Fruit fly (Drosophila melanogaster) whole organism, prepupa: Measurements from ENCODE around the gene Eig71Ei.

ENCODE experiments used
- Blimp-1 ChIP-seq: fragments of 200-800 bp; sonication (Bioruptor generic); optimal IDR thresholded peaks from 3 replicates; lab custom pipeline; 2017; ENCODE audit warnings: missing biosample characterization, missing genetic modification characterization, mild to moderate bottlenecking, moderate library complexity, missing genetic modification reagents
- CG10631 ChIP-seq: fragments of 200-800 bp; sonication (Bioruptor generic); optimal IDR thresholded peaks from 2 replicates; lab custom pipeline; 2016; ENCODE audit warnings: missing biosample characterization, missing genetic modification characterization
- CG10669 ChIP-seq: fragments of 200-800 bp; sonication (Bioruptor generic); optimal IDR thresholded peaks from 3 replicates; lab custom pipeline; 2018; ENCODE audit warnings: missing biosample characterization, mild to moderate bottlenecking, missing genetic modification characterization, moderate library complexity
- CG11294 ChIP-seq: fragments of 200-800 bp; sonication (Bioruptor generic); IDR thresholded peaks from 2 replicates; pipeline ENCODE4 v1.3.6; 2022; ENCODE audit warnings: missing biosample characterization, missing genetic modification characterization
- CG11762 ChIP-seq: fragments of 200-800 bp; sonication (Bioruptor generic); optimal IDR thresholded peaks from 3 replicates; lab custom pipeline; 2016; ENCODE audit warnings: missing biosample characterization, missing genetic modification characterization; ENCODE audit not compliant: insufficient read depth
- CG11902 ChIP-seq: fragments of 200-800 bp; sonication (Bioruptor generic); optimal IDR thresholded peaks from 3 replicates; lab custom pipeline; 2016; ENCODE audit warnings: missing biosample characterization, missing genetic modification characterization
- CG15336 ChIP-seq: fragments of 200-800 bp; sonication (Bioruptor generic); IDR thresholded peaks from 2 replicates; pipeline ENCODE4 v1.3.6; 2022; ENCODE audit warnings: missing biosample characterization, missing genetic modification characterization
- CG16779 ChIP-seq: fragments of 200-800 bp; sonication (Bioruptor generic); optimal IDR thresholded peaks from 3 replicates; lab custom pipeline; 2017; ENCODE audit warnings: missing biosample characterization, mild to moderate bottlenecking, missing genetic modification characterization
- CG3032 ChIP-seq: fragments of 200-800 bp; optimal IDR thresholded peaks from 2 replicates; lab custom pipeline; 2019; ENCODE audit warnings: missing biosample characterization, mild to moderate bottlenecking, missing genetic modification characterization, moderate library complexity
- CG31627 ChIP-seq: fragments of 200-800 bp; sonication (Bioruptor generic); optimal IDR thresholded peaks from 3 replicates; lab custom pipeline; 2016; ENCODE audit warnings: missing biosample characterization, missing genetic modification characterization
- CG34406 ChIP-seq: fragments of 200-800 bp; sonication (Bioruptor generic); optimal IDR thresholded peaks from 3 replicates; lab custom pipeline; 2016; ENCODE audit warnings: missing biosample characterization, missing genetic modification characterization
- CG4318 ChIP-seq: fragments of 200-800 bp; sonication (Bioruptor generic); optimal IDR thresholded peaks from 3 replicates; lab custom pipeline; 2017; ENCODE audit warnings: missing biosample characterization, mild to moderate bottlenecking, missing genetic modification characterization
- CG6163 ChIP-seq: fragments of 200-800 bp; sonication (Bioruptor generic); IDR thresholded peaks from 3 replicates; pipeline ENCODE4 v1.3.6; 2022; ENCODE audit warnings: missing biosample characterization, missing genetic modification characterization
- CG6792 ChIP-seq: fragments of 200-800 bp; sonication (Bioruptor generic); optimal IDR thresholded peaks from 3 replicates; lab custom pipeline; 2016; ENCODE audit warnings: missing biosample characterization, missing genetic modification characterization
- CG6808 ChIP-seq: fragments of 200-800 bp; sonication (Bioruptor generic); optimal IDR thresholded peaks from 3 replicates; lab custom pipeline; 2017; ENCODE audit warnings: missing biosample characterization, missing genetic modification characterization, mild to moderate bottlenecking, moderate library complexity, missing genetic modification reagents
- CG6854 ChIP-seq: fragments of 200-800 bp; sonication (Bioruptor generic); optimal IDR thresholded peaks from 2 replicates; lab custom pipeline; 2017; ENCODE audit warnings: missing biosample characterization, mild to moderate bottlenecking, missing genetic modification characterization
- CG7368 ChIP-seq: fragments of 200-800 bp; sonication (Bioruptor generic); optimal IDR thresholded peaks from 3 replicates; lab custom pipeline; 2016; ENCODE audit warnings: missing biosample characterization, missing genetic modification characterization
- CG8119 ChIP-seq: fragments of 200-800 bp; sonication (Bioruptor generic); IDR thresholded peaks from 3 replicates; pipeline ENCODE4 v1.3.6; 2022; ENCODE audit warnings: missing biosample characterization, missing genetic modification characterization
- CG8632 ChIP-seq: fragments of 200-800 bp; sonication (Bioruptor generic); optimal IDR thresholded peaks from 3 replicates; lab custom pipeline; 2016; ENCODE audit warnings: missing biosample characterization, missing genetic modification characterization
- CG9139 ChIP-seq: fragments of 200-800 bp; sonication (Bioruptor generic); optimal IDR thresholded peaks from 3 replicates; lab custom pipeline; 2017; ENCODE audit warnings: missing biosample characterization, mild to moderate bottlenecking, missing genetic modification characterization
- Eip75B ChIP-seq: fragments of 200-800 bp; sonication (Bioruptor generic); optimal IDR thresholded peaks from 3 replicates; lab custom pipeline; 2016; ENCODE audit warnings: missing biosample characterization, missing genetic modification characterization
- Eip78C ChIP-seq: fragments of 200-800 bp; sonication (Bioruptor generic); peaks from one replicate; lab custom pipeline; 2016; ENCODE audit warnings: missing biosample characterization, missing genetic modification characterization
- Eip93F ChIP-seq: fragments of 200-800 bp; sonication (Bioruptor generic); optimal IDR thresholded peaks from 2 replicates; lab custom pipeline; 2016; ENCODE audit warnings: missing biosample characterization, mild to moderate bottlenecking, missing genetic modification characterization
- Ets21C ChIP-seq: fragments of 200-800 bp; sonication (Bioruptor generic); optimal IDR thresholded peaks from 3 replicates; lab custom pipeline; 2016; ENCODE audit warnings: missing biosample characterization, missing genetic modification characterization
- Ets96B ChIP-seq: fragments of 200-800 bp; optimal IDR thresholded peaks from 2 replicates; lab custom pipeline; 2019; ENCODE audit warnings: missing biosample characterization, mild to moderate bottlenecking, missing genetic modification characterization, moderate library complexity
- Gug ChIP-seq: fragments of 200-800 bp; sonication (Bioruptor generic); IDR thresholded peaks from 2 replicates; pipeline ENCODE4 v1.3.6; 2022; ENCODE audit warnings: missing biosample characterization, missing genetic modification characterization
- Hr38 ChIP-seq: sonication (Bioruptor generic); optimal IDR thresholded peaks from 2 replicates; lab custom pipeline; 2016; ENCODE audit warnings: missing biosample characterization, missing genetic modification characterization
- Hr4 ChIP-seq: fragments of 200-800 bp; sonication (Bioruptor generic); optimal IDR thresholded peaks from 3 replicates; lab custom pipeline; 2016; ENCODE audit warnings: missing biosample characterization, missing genetic modification characterization
- Lpt ChIP-seq: fragments of 200-800 bp; sonication (Bioruptor generic); optimal IDR thresholded peaks from 3 replicates; lab custom pipeline; 2016; ENCODE audit warnings: missing biosample characterization, missing genetic modification characterization
- Met ChIP-seq: fragments of 200-800 bp; sonication (Bioruptor generic); optimal IDR thresholded peaks from 3 replicates; lab custom pipeline; 2016; ENCODE audit warnings: missing biosample characterization, missing genetic modification characterization
- OdsH ChIP-seq: fragments of 200-800 bp; sonication (Bioruptor generic); optimal IDR thresholded peaks from 3 replicates; lab custom pipeline; 2016; ENCODE audit warnings: missing biosample characterization, missing genetic modification characterization
- Smox ChIP-seq: fragments of 200-800 bp; sonication (Bioruptor generic); optimal IDR thresholded peaks from 3 replicates; lab custom pipeline; 2016; ENCODE audit warnings: missing biosample characterization, missing genetic modification characterization
- Sox14 ChIP-seq: fragments of 200-800 bp; sonication (Bioruptor generic); optimal IDR thresholded peaks from 3 replicates; lab custom pipeline; 2016; ENCODE audit warnings: missing biosample characterization, missing genetic modification characterization
- Sox15 ChIP-seq: fragments of 200-800 bp; sonication (Bioruptor generic); optimal IDR thresholded peaks from 3 replicates; lab custom pipeline; 2016; ENCODE audit warnings: missing biosample characterization, missing genetic modification characterization
- achi ChIP-seq: fragments of 200-800 bp; sonication (Bioruptor generic); optimal IDR thresholded peaks from 3 replicates; lab custom pipeline; 2016; ENCODE audit warnings: missing biosample characterization, missing genetic modification characterization
- acj6 ChIP-seq: fragments of 200-800 bp; sonication (Bioruptor generic); optimal IDR thresholded peaks from 3 replicates; lab custom pipeline; 2016; ENCODE audit warnings: missing biosample characterization, missing genetic modification characterization
- cyc ChIP-seq: fragments of 200-800 bp; sonication (Bioruptor generic); optimal IDR thresholded peaks from 3 replicates; lab custom pipeline; 2016; ENCODE audit warnings: missing biosample characterization, missing genetic modification characterization
- dac ChIP-seq: fragments of 200-800 bp; sonication (Bioruptor generic); optimal IDR thresholded peaks from 2 replicates; lab custom pipeline; 2017; ENCODE audit warnings: missing biosample characterization, mild to moderate bottlenecking, missing genetic modification characterization
- eg ChIP-seq: fragments of 200-800 bp; sonication (Bioruptor generic); IDR thresholded peaks from 3 replicates; pipeline ENCODE4 v1.3.6; 2022; ENCODE audit warnings: missing biosample characterization, missing genetic modification characterization
- esn ChIP-seq: fragments of 200-800 bp; sonication (Bioruptor generic); optimal IDR thresholded peaks from 2 replicates; lab custom pipeline; 2016; ENCODE audit warnings: missing biosample characterization, mild to moderate bottlenecking, missing genetic modification characterization, moderate library complexity
- fd85E ChIP-seq: fragments of 200-800 bp; sonication (Bioruptor generic); optimal IDR thresholded peaks from 3 replicates; lab custom pipeline; 2016; ENCODE audit warnings: missing biosample characterization, missing genetic modification characterization
- fkh ChIP-seq: fragments of 200-800 bp; sonication (Bioruptor generic); optimal IDR thresholded peaks from 3 replicates; lab custom pipeline; 2017; ENCODE audit warnings: missing biosample characterization, mild to moderate bottlenecking, missing genetic modification characterization, moderate library complexity
- lz ChIP-seq: fragments of 200-800 bp; sonication (Bioruptor generic); optimal IDR thresholded peaks from 3 replicates; lab custom pipeline; 2016; ENCODE audit warnings: missing biosample characterization, missing genetic modification characterization
- pdm3 ChIP-seq: fragments of 200-800 bp; sonication (Bioruptor generic); optimal IDR thresholded peaks from 3 replicates; lab custom pipeline; 2016; ENCODE audit warnings: missing biosample characterization, missing genetic modification characterization
- salr ChIP-seq, 2 experiments: fragments of 200-800 bp; sonication (Bioruptor generic); optimal IDR thresholded peaks; 3 replicates each; lab custom pipeline; 2016 to 2018; ENCODE audit warnings: missing biosample characterization in 2 of 2, missing genetic modification characterization in 2 of 2, mild to moderate bottlenecking in 1 of 2
- spab ChIP-seq: fragments of 200-800 bp; sonication (Bioruptor generic); optimal IDR thresholded peaks from 2 replicates; lab custom pipeline; 2017; ENCODE audit warnings: missing biosample characterization, mild to moderate bottlenecking, missing genetic modification characterization, missing genetic modification reagents
- ss ChIP-seq, 2 experiments: fragments of 200-800 bp; sonication (Bioruptor generic); optimal IDR thresholded peaks; 2 replicates in 1 of 2; 3 replicates in 1 of 2; lab custom pipeline; 2017 to 2018; ENCODE audit warnings: mild to moderate bottlenecking in 2 of 2, missing biosample characterization in 2 of 2, missing genetic modification characterization in 2 of 2, moderate library complexity in 1 of 2
- svp ChIP-seq: fragments of 200-800 bp; sonication (Bioruptor generic); peaks from one replicate; lab custom pipeline; 2016; ENCODE audit warnings: missing biosample characterization, missing genetic modification characterization
- vri ChIP-seq: fragments of 200-800 bp; sonication (Bioruptor generic); optimal IDR thresholded peaks from 3 replicates; lab custom pipeline; 2016; ENCODE audit warnings: missing biosample characterization, mild to moderate bottlenecking, missing genetic modification characterization

Eig71Ei gene

dm6 chr3L:15669939-15670338 lies 10.4 kb downstream of the Eig71Ei start:
- TF ChIP-seq Eip75B (GFP tag; lab: Kevin White, UChicago) (no peak), CG11294 (GFP tag; lab: Robert Waterston, UW) (no peak), CG4318 (GFP tag; lab: Kevin White, UChicago) (no peak), CG11902 (GFP tag; lab: Kevin White, UChicago) (no peak), fd85E (no peak), CG8632 (no peak), CG16779 (tag; lab: Kevin White, UChicago) (no peak), Hr38 (no peak), Smox (no peak), CG34406 (GFP tag; lab: Kevin White, UChicago) (no peak), Eip78C (GFP tag; lab: Kevin White, UChicago) (no peak), CG6163 (no peak), Lpt (no peak), CG10669 (no peak), Met (GFP tag; lab: Kevin White, UChicago) (no peak), Hr4 (no peak), Ets96B (tag; lab: Kevin White, UChicago) (no peak), Eip93F (GFP tag; lab: Kevin White, UChicago) (no peak)
- TF ChIP-seq, all 60 proteins: peak for 0

- TF ChIP-seq OdsH (no peak), Blimp-1 (peak; percentile 9), salr (GFP tag; optimal IDR thresholded peaks at IDR 0.05; lab: Kevin White, UChicago) (no peak), CG4318 (GFP tag; lab: Kevin White, UChicago) (no peak), CG10669 (no peak), svp (GFP tag; lab: Kevin White, UChicago) (peak; percentile 78), CG6163 (no peak), CG8632 (no peak), eg (GFP tag; lab: Robert Waterston, UW) (no peak), ss (GFP tag; optimal IDR thresholded peaks at IDR 0.05; lab: Kevin White, UChicago) (no peak), Hr38 (no peak), Hr4 (no peak), CG10631 (GFP tag; lab: Kevin White, UChicago) (peak; percentile 21), pdm3 (GFP tag; lab: Kevin White, UChicago) (no peak), fd85E (no peak), CG15336 (no peak), Eip78C (GFP tag; lab: Kevin White, UChicago) (peak; percentile 48), Eip75B (GFP tag; lab: Kevin White, UChicago) (no peak), CG6808 (no peak), Met (GFP tag; lab: Kevin White, UChicago) (peak; percentile 21), CG11294 (GFP tag; lab: Robert Waterston, UW) (no peak), spab (GFP tag; lab: Kevin White, UChicago) (no peak), Sox14 (GFP tag; lab: Kevin White, UChicago) (no peak), cyc (GFP tag; lab: Kevin White, UChicago) (peak; percentile 9), esn (peak; percentile 38), CG8119 (GFP tag; lab: Robert Waterston, UW) (no peak), dac (GFP tag; lab: Kevin White, UChicago) (no peak), acj6 (GFP tag; lab: Kevin White, UChicago) (peak; percentile 2), vri (GFP tag; lab: Kevin White, UChicago) (peak; percentile 3), CG16779 (tag; lab: Kevin White, UChicago) (no peak), CG11762 (GFP tag; lab: Kevin White, UChicago) (no peak), lz (no peak), Eip93F (GFP tag; lab: Kevin White, UChicago) (no peak), Ets21C (GFP tag; lab: Kevin White, UChicago) (no peak), CG3032 (tag; lab: Kevin White, UChicago) (no peak), fkh (GFP tag; lab: Kevin White, UChicago) (no peak), CG6854 (GFP tag; lab: Kevin White, UChicago) (no peak), CG6792 (GFP tag; lab: Kevin White, UChicago) (peak; percentile 26), Gug (no peak), CG9139 (GFP tag; lab: Kevin White, UChicago) (no peak), CG11902 (GFP tag; lab: Kevin White, UChicago) (no peak), Sox15 (GFP tag; lab: Kevin White, UChicago) (no peak), CG7368 (GFP tag; lab: Kevin White, UChicago) (no peak), achi (GFP tag; lab: Kevin White, UChicago) (peak; percentile 12), Lpt (no peak), CG31627 (no peak)
These were observed 10.9 kb downstream of the Eig71Ei start for dm6 chr3L:15670455-15670854.
